Worm (Caenorhabditis elegans) whole organism, L1 larva: ENCODE data around the gene mcm-2.
A peak's percentile ranks its signal among the peaks of the same experiment; 100 is the strongest.

Source experiments
- C04F5.9 ChIP-seq: sonication (generic microtip); optimal IDR thresholded peaks from 2 replicates; lab custom pipeline; 2016; ENCODE audit warnings: missing genetic modification characterization, missing compliant biosample characterization
- C16A3.4 ChIP-seq: fragments of 150-350 bp; optimal IDR thresholded peaks from 2 replicates; lab custom pipeline; 2014; ENCODE audit warnings: missing biosample characterization, missing genetic modification characterization
- F16B12.6 ChIP-seq: fragments of 150-350 bp; optimal IDR thresholded peaks from 2 replicates; lab custom pipeline; 2014; ENCODE audit warnings: missing biosample characterization, missing genetic modification characterization
- Y116A8C.19 ChIP-seq: sonication (generic microtip); optimal IDR thresholded peaks from 2 replicates; lab custom pipeline; 2016; ENCODE audit warnings: missing compliant biosample characterization, missing genetic modification characterization, borderline replicate concordance
- alr-1 ChIP-seq: fragments of 200-800 bp; sonication (Bioruptor generic); optimal IDR thresholded peaks from 2 replicates; lab custom pipeline; 2018; ENCODE audit warnings: borderline replicate concordance, mild to moderate bottlenecking, missing genetic modification characterization, missing compliant biosample characterization
- ama-1 ChIP-seq: fragments of 150-350 bp; optimal IDR thresholded peaks from 2 replicates; lab custom pipeline; 2014
- blmp-1 ChIP-seq: fragments of 150-350 bp; optimal IDR thresholded peaks from 2 replicates; lab custom pipeline; 2014; ENCODE audit warnings: missing biosample characterization, missing genetic modification characterization
- ceh-88 ChIP-seq: fragments of 200-800 bp; sonication (Bioruptor generic); IDR thresholded peaks from 2 replicates; pipeline ENCODE4 v1.3.6; 2022; ENCODE audit warnings: missing genetic modification characterization, missing compliant biosample characterization
- ceh-90 ChIP-seq: sonication (generic microtip); optimal IDR thresholded peaks from 2 replicates; lab custom pipeline; 2016; ENCODE audit warnings: missing genetic modification characterization, missing compliant biosample characterization
- dsc-1 ChIP-seq: sonication (generic microtip); optimal IDR thresholded peaks from 2 replicates; lab custom pipeline; 2016; ENCODE audit warnings: mild to moderate bottlenecking, missing genetic modification characterization, missing compliant biosample characterization
- efl-1 ChIP-seq, 4 experiments: fragments of 150-350 bp; optimal IDR thresholded peaks in 3 of 4; peaks in 1 of 4; 1 replicate in 1 of 4; 2 replicates in 3 of 4; lab custom pipeline; 2014; ENCODE audit warnings: missing biosample characterization in 2 of 4, missing genetic modification characterization in 2 of 4, missing genetic modification reagents in 2 of 4
- efl-3 ChIP-seq: fragments of 200-800 bp; sonication (Bioruptor generic); optimal IDR thresholded peaks from 2 replicates; lab custom pipeline; 2018; ENCODE audit warnings: mild to moderate bottlenecking, missing genetic modification characterization, missing compliant biosample characterization
- egl-13 ChIP-seq: sonication (generic microtip); optimal IDR thresholded peaks from 2 replicates; lab custom pipeline; 2016; ENCODE audit warnings: missing genotype, missing genetic modification reagents, missing genetic modification characterization, missing compliant biosample characterization
- elt-2 ChIP-seq: sonication (generic microtip); optimal IDR thresholded peaks from 2 replicates; lab custom pipeline; 2016; ENCODE audit warnings: missing genetic modification characterization, mild to moderate bottlenecking, inconsistent platforms, missing compliant biosample characterization, missing genetic modification reagents
- elt-3 ChIP-seq, 6 experiments: fragments of 150-350 bp in 1 of 6; sonication (generic microtip); optimal IDR thresholded peaks; 2 replicates each; lab custom pipeline; 2017 to 2018; ENCODE audit warnings: missing biosample characterization in 6 of 6, missing genetic modification characterization in 6 of 6, inconsistent platforms in 1 of 6
- ets-5 ChIP-seq: fragments of 200-800 bp; sonication (Bioruptor generic); IDR thresholded peaks from 2 replicates; pipeline ENCODE4 v1.3.6; 2022; ENCODE audit warnings: missing genetic modification characterization, missing compliant biosample characterization
- fkh-4 ChIP-seq: sonication (generic microtip); optimal IDR thresholded peaks from 2 replicates; lab custom pipeline; 2016; ENCODE audit warnings: missing compliant biosample characterization, missing genetic modification characterization, borderline replicate concordance
- hlh-17 ChIP-seq: fragments of 200-800 bp; sonication (Bioruptor generic); optimal IDR thresholded peaks from 2 replicates; lab custom pipeline; 2018; ENCODE audit warnings: missing genetic modification characterization, mild to moderate bottlenecking, missing compliant biosample characterization, moderate library complexity, borderline replicate concordance
- irx-1 ChIP-seq: sonication (generic microtip); optimal IDR thresholded peaks from 2 replicates; lab custom pipeline; 2016; ENCODE audit warnings: missing genetic modification characterization, missing compliant biosample characterization
- lin-15B ChIP-seq: fragments of 150-350 bp; sonication (generic microtip); optimal IDR thresholded peaks from 3 replicates; lab custom pipeline; 2014; ENCODE audit warnings: missing biosample characterization, missing genetic modification characterization
- lin-39 ChIP-seq: fragments of 150-350 bp; optimal IDR thresholded peaks from 2 replicates; lab custom pipeline; 2014; ENCODE audit warnings: missing biosample characterization, missing genetic modification reagents, missing genetic modification characterization
- lir-3 ChIP-seq: sonication (generic microtip); optimal IDR thresholded peaks from 2 replicates; lab custom pipeline; 2016; ENCODE audit warnings: mild to moderate bottlenecking, missing genetic modification characterization, moderate library complexity, missing compliant biosample characterization; ENCODE audit not compliant: poor library complexity
- mab-9 ChIP-seq: fragments of 200-800 bp; sonication (Bioruptor generic); IDR thresholded peaks from 2 replicates; pipeline ENCODE4 v1.3.6; 2022; ENCODE audit warnings: missing genetic modification reagents, missing genetic modification characterization, missing compliant biosample characterization
- nhr-11 ChIP-seq: fragments of 150-350 bp; optimal IDR thresholded peaks from 2 replicates; lab custom pipeline; 2014; ENCODE audit warnings: missing biosample characterization, missing genetic modification characterization
- nhr-12 ChIP-seq: sonication (generic microtip); optimal IDR thresholded peaks from 2 replicates; lab custom pipeline; 2017; ENCODE audit warnings: missing biosample characterization, missing genetic modification characterization
- nhr-47 ChIP-seq: sonication (generic microtip); optimal IDR thresholded peaks from 2 replicates; lab custom pipeline; 2016; ENCODE audit warnings: mild to moderate bottlenecking, missing genetic modification characterization, moderate library complexity, missing compliant biosample characterization
- nhr-71 ChIP-seq: sonication (generic microtip); optimal IDR thresholded peaks from 2 replicates; lab custom pipeline; 2016; ENCODE audit warnings: mild to moderate bottlenecking, missing genetic modification characterization, moderate library complexity, missing compliant biosample characterization
- nhr-76 ChIP-seq: sonication (generic microtip); optimal IDR thresholded peaks from 2 replicates; lab custom pipeline; 2017; ENCODE audit warnings: missing biosample characterization, missing genetic modification characterization
- nhr-84 ChIP-seq: sonication (generic microtip); optimal IDR thresholded peaks from 2 replicates; lab custom pipeline; 2017; ENCODE audit warnings: missing biosample characterization, missing genetic modification characterization
- pag-3 ChIP-seq: sonication (generic microtip); optimal IDR thresholded peaks from 2 replicates; lab custom pipeline; 2017; ENCODE audit warnings: missing genetic modification characterization, mild to moderate bottlenecking, missing compliant biosample characterization, antibody characterized with exemption, borderline replicate concordance; ENCODE audit not compliant: insufficient read depth
- rnt-1 ChIP-seq: sonication (generic microtip); optimal IDR thresholded peaks from 2 replicates; lab custom pipeline; 2016; ENCODE audit warnings: mild to moderate bottlenecking, missing genetic modification characterization, moderate library complexity, missing compliant biosample characterization
- snpc-4 ChIP-seq: fragments of 150-350 bp; optimal IDR thresholded peaks from 2 replicates; lab custom pipeline; 2014; ENCODE audit warnings: missing biosample characterization, missing genetic modification characterization
- snu-23 ChIP-seq: sonication (generic microtip); optimal IDR thresholded peaks from 2 replicates; lab custom pipeline; 2016; ENCODE audit warnings: missing genetic modification characterization, missing compliant biosample characterization
- sox-4 ChIP-seq: sonication (generic microtip); optimal IDR thresholded peaks from 2 replicates; lab custom pipeline; 2016; ENCODE audit warnings: missing genetic modification characterization, missing compliant biosample characterization
- sptf-1 ChIP-seq: fragments of 150-350 bp; optimal IDR thresholded peaks from 2 replicates; lab custom pipeline; 2014; ENCODE audit warnings: missing biosample characterization, missing genetic modification characterization
- sup-37 ChIP-seq: fragments of 200-800 bp; sonication (Bioruptor generic); optimal IDR thresholded peaks from 2 replicates; lab custom pipeline; 2018; ENCODE audit warnings: mild to moderate bottlenecking, missing genetic modification characterization, missing compliant biosample characterization
- swsn-7 ChIP-seq: sonication (generic microtip); optimal IDR thresholded peaks from 2 replicates; lab custom pipeline; 2016; ENCODE audit warnings: missing genetic modification characterization, missing compliant biosample characterization
- tbx-2 ChIP-seq: sonication (generic microtip); optimal IDR thresholded peaks from 2 replicates; lab custom pipeline; 2016; ENCODE audit warnings: missing genetic modification characterization, missing compliant biosample characterization
- unc-30 ChIP-seq: sonication (generic microtip); optimal IDR thresholded peaks from 2 replicates; lab custom pipeline; 2017; ENCODE audit warnings: missing biosample characterization, missing genetic modification characterization
- xbp-1 ChIP-seq: sonication (generic microtip); optimal IDR thresholded peaks from 2 replicates; lab custom pipeline; 2016; ENCODE audit warnings: missing genetic modification characterization, missing compliant biosample characterization
- zag-1 ChIP-seq: fragments of 150-350 bp; optimal IDR thresholded peaks from 2 replicates; lab custom pipeline; 2014; ENCODE audit warnings: missing biosample characterization, missing genetic modification characterization
- zip-4 ChIP-seq: fragments of 200-800 bp; sonication (Bioruptor generic); optimal IDR thresholded peaks from 2 replicates; lab custom pipeline; 2018; ENCODE audit warnings: mild to moderate bottlenecking, missing genetic modification characterization, moderate library complexity, missing compliant biosample characterization
- ztf-11 ChIP-seq, 2 experiments: sonication (generic microtip); optimal IDR thresholded peaks; 2 replicates each; lab custom pipeline; 2016 to 2017; ENCODE audit warnings: missing genetic modification characterization in 2 of 2, missing biosample characterization in 1 of 2, missing compliant biosample characterization in 1 of 2

mcm-2 gene

DNA sequence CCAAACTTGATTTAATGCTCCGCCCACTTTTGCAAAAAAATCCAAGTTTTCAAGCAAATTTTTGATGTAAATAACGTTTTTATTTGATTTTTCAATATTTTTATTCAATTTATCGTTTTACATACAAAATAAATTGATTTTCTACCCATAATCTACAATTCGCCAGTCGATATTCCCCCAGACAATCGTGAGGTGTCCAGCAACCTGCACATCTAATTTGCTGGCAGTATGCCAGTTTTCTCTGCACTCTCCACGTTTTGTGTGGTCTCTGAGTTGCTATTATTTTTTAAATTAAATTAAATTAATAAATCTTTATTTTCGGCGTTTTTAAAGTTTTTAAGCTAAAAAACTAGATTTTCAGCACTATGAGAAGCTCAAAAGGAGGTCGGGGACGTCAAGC lies 26.3 kb downstream of the mcm-2 start (continued):
- TF ChIP-seq nhr-47 (tag; lab: Kevin White, UChicago) (peak; percentile 94), dsc-1 (tag; lab: Kevin White, UChicago) (peak; percentile 84), swsn-7 (tag; lab: Kevin White, UChicago) (peak; percentile 87), ama-1 (lab: Kevin White, UChicago) (no peak), sup-37 (GFP tag; lab: Kevin White, UChicago) (no peak), fkh-4 (tag; lab: Kevin White, UChicago) (peak; percentile 53), blmp-1 (tag; lab: Kevin White, UChicago) (peak; percentile 56), snu-23 (GFP tag; lab: Kevin White, UChicago) (peak; percentile 90), hlh-17 (GFP tag; lab: Kevin White, UChicago) (no peak), zip-4 (GFP tag; lab: Kevin White, UChicago) (peak; percentile 67), snpc-4 (tag; lab: Kevin White, UChicago) (no peak), F16B12.6 (peak; percentile 34), ztf-11 (tag; optimal IDR thresholded peaks at IDR 0.05; lab: Kevin White, UChicago) (peak in 1 of 2 experiments; percentile 87), C16A3.4 (tag; lab: Kevin White, UChicago) (peak; percentile 81), nhr-84 (tag; lab: Kevin White, UChicago) (no peak), xbp-1 (tag; lab: Kevin White, UChicago) (peak; percentile 92), Y116A8C.19 (tag; lab: Kevin White, UChicago) (no peak), elt-2 (tag; lab: Kevin White, UChicago) (peak; percentile 75), sox-4 (tag; lab: Kevin White, UChicago) (peak; percentile 86), mab-9 (GFP tag; lab: Robert Waterston, UW) (peak; percentile 80), nhr-11 (tag; lab: Kevin White, UChicago) (peak; percentile 90), efl-1 (optimal IDR thresholded peaks at IDR 0.05; lab: Kevin White, UChicago) (peak; percentile 83 to 90), efl-1 (GFP tag; optimal IDR thresholded peaks at IDR 0.05 in 1 of 2; lab: Kevin White, UChicago) (peak; percentile 69 to 97), pag-3 (no peak), ets-5 (GFP tag; lab: Robert Waterston, UW) (no peak), lin-15B (tag; lab: Kevin White, UChicago) (peak; percentile 87), lin-39 (tag; lab: Kevin White, UChicago) (peak; percentile 45), alr-1 (tag; lab: Kevin White, UChicago) (no peak), nhr-71 (peak; percentile 94), elt-3 (tag; optimal IDR thresholded peaks at IDR 0.05; lab: Kevin White, UChicago) (peak in 4 of 6 experiments; percentile 27 to 82 (median 53)), nhr-76 (no peak), ceh-88 (peak; percentile 89), lir-3 (no peak), efl-3 (GFP tag; lab: Kevin White, UChicago) (peak; percentile 47), C04F5.9 (tag; lab: Kevin White, UChicago) (peak; percentile 73), sptf-1 (tag; lab: Kevin White, UChicago) (no peak), nhr-12 (tag; lab: Kevin White, UChicago) (no peak), ceh-90 (peak; percentile 40), rnt-1 (tag; lab: Kevin White, UChicago) (no peak), tbx-2 (tag; lab: Kevin White, UChicago) (peak; percentile 89), unc-30 (tag; lab: Kevin White, UChicago) (no peak), irx-1 (tag; lab: Kevin White, UChicago) (peak; percentile 33), egl-13 (tag; lab: Kevin White, UChicago) (peak; percentile 91), zag-1 (no peak)
- TF ChIP-seq, all 84 proteins: peak for 58
